Worm (Caenorhabditis elegans): ENCODE data around the gene nas-29.

Gene nas-29

ce11 chrII:5156983-5157382 lies 15.1 kb upstream of the nas-29 start, which contains the start of gene msp-45:
Gene msp-45 (minus strand): TSS chrII:5157083.
- TF ChIP-seq zip-8 (tag; optimal IDR thresholded peaks at IDR 0.05) (no peak), M03D4.4 (tag; optimal IDR thresholded peaks at IDR 0.05) (no peak), ceh-83 (GFP tag; optimal IDR thresholded peaks at IDR 0.05) (no peak)

ce11 chrII:5154540-5154939 lies 12.7 kb upstream of the nas-29 start, which contains the start of gene srb-12:
Gene srb-12 (minus strand): TSS chrII:5154640.
- no peak for TF ChIP-seq mep-1 (tag; optimal IDR thresholded peaks at IDR 0.05)
- no peak for TF ChIP-seq lsy-2 (tag; optimal IDR thresholded peaks at IDR 0.05)
- TF ChIP-seq mls-2 (tag; optimal IDR thresholded peaks at IDR 0.05) = no peak
- TF ChIP-seq flh-1 (GFP tag; optimal IDR thresholded peaks at IDR 0.05) = no peak

- no peak for TF ChIP-seq nhr-76 (tag; optimal IDR thresholded peaks at IDR 0.05)
- no peak for TF ChIP-seq unc-62 (GFP tag; optimal IDR thresholded peaks at IDR 0.05)
- no peak for TF ChIP-seq M03D4.4 (tag; optimal IDR thresholded peaks at IDR 0.05)
- TF ChIP-seq ces-1 (GFP tag; optimal IDR thresholded peaks at IDR 0.05) = no peak
Measured at ce11 chrII:5150829-5151228, 9.0 kb upstream of the nas-29 start, which contains the start of gene srb-16. Gene srb-16 (minus strand): TSS chrII:5150929.

ce11 chrII:5148349-5148748 lies 6.5 kb upstream of the nas-29 start, which contains the start of gene F58A6.5:
Gene F58A6.5 (minus strand): TSS chrII:5148449.
- no peak for TF ChIP-seq unc-62 (GFP tag; optimal IDR thresholded peaks at IDR 0.05)
- TF ChIP-seq drap-1 (GFP tag; optimal IDR thresholded peaks at IDR 0.05) = no peak
- TF ChIP-seq nhr-237 (tag; optimal IDR thresholded peaks at IDR 0.05) = no peak
- TF ChIP-seq flh-1 (GFP tag; optimal IDR thresholded peaks at IDR 0.05) = no peak
- no peak for TF ChIP-seq elt-3 (tag; optimal IDR thresholded peaks at IDR 0.05)
- no peak for TF ChIP-seq lin-13 (tag; optimal IDR thresholded peaks at IDR 0.05)
- TF ChIP-seq ham-2 (GFP tag; optimal IDR thresholded peaks at IDR 0.05) = no peak
- TF ChIP-seq nhr-28 (tag; optimal IDR thresholded peaks at IDR 0.05) = no peak
- no peak for TF ChIP-seq ceh-43 (GFP tag; optimal IDR thresholded peaks at IDR 0.05)
- no peak for TF ChIP-seq hlh-1 (tag; optimal IDR thresholded peaks at IDR 0.05)
- no peak for TF ChIP-seq zip-8 (tag; optimal IDR thresholded peaks at IDR 0.05)
- no peak for TF ChIP-seq bed-3 (GFP tag; optimal IDR thresholded peaks at IDR 0.05)

- TF ChIP-seq ceh-39 (tag; optimal IDR thresholded peaks at IDR 0.05) (no peak), unc-39 (tag; optimal IDR thresholded peaks at IDR 0.05) (no peak), drap-1 (GFP tag; optimal IDR thresholded peaks at IDR 0.05) (no peak), sem-2 (GFP tag; optimal IDR thresholded peaks at IDR 0.05) (no peak), blmp-1 (tag; optimal IDR thresholded peaks at IDR 0.05) (no peak), mep-1 (tag; optimal IDR thresholded peaks at IDR 0.05) (no peak), ces-1 (GFP tag; optimal IDR thresholded peaks at IDR 0.05) (no peak), lin-32 (GFP tag; optimal IDR thresholded peaks at IDR 0.05) (no peak), mls-2 (tag; optimal IDR thresholded peaks at IDR 0.05) (no peak), nhr-12 (tag; optimal IDR thresholded peaks at IDR 0.05) (no peak), ceh-83 (GFP tag; optimal IDR thresholded peaks at IDR 0.05) (no peak), tbx-8 (GFP tag; optimal IDR thresholded peaks at IDR 0.05) (no peak), zip-8 (tag; optimal IDR thresholded peaks at IDR 0.05) (no peak), elt-3 (tag; optimal IDR thresholded peaks at IDR 0.05) (no peak), ham-2 (GFP tag; optimal IDR thresholded peaks at IDR 0.05) (no peak), nhr-28 (tag; optimal IDR thresholded peaks at IDR 0.05) (no peak), lsy-2 (tag; optimal IDR thresholded peaks at IDR 0.05) (no peak), M03D4.4 (tag; optimal IDR thresholded peaks at IDR 0.05) (no peak), mab-5 (tag; optimal IDR thresholded peaks at IDR 0.05) (no peak), pha-4 (tag; optimal IDR thresholded peaks at IDR 0.05) (no peak)
Measured at ce11 chrII:5142619-5143018, 783 bp upstream of the nas-29 start, which contains the start of gene F58A6.1. Gene F58A6.1 (plus strand): TSS chrII:5142919.

ce11 chrII:5136296-5136767 lies 5.5 kb downstream of the nas-29 start, which contains the start of gene F58A6.2:
Gene F58A6.2 (plus strand): TSS chrII:5136717.
- TF ChIP-seq nhr-2 (tag; optimal IDR thresholded peaks at IDR 0.05) (no peak), mls-2 (tag; optimal IDR thresholded peaks at IDR 0.05) (no peak), flh-1 (GFP tag; optimal IDR thresholded peaks at IDR 0.05) (no peak), mep-1 (tag; optimal IDR thresholded peaks at IDR 0.05) (no peak), ceh-43 (GFP tag; optimal IDR thresholded peaks at IDR 0.05) (no peak)

All from whole organism, mixed stage, embryonic.